In genomic region chrIV:7478134-7478533, ce11 we compare ENCODE assay signal across 4 worm cellular contexts.
TF ChIP-seq lines count a peak whose summit lies in the region.

Gene rod-1 (plus strand): TSS chrIV:7478452.

TF ChIP-seq in whole organism, L1 larva, 84 proteins besides CTCF, POLR2A, EP300 and RAD21 (continues in another document):
- TF ChIP-seq nhr-85 (tag; lab: Kevin White, UChicago), result no peak
- TF ChIP-seq lsy-2 (tag; optimal IDR thresholded peaks at IDR 0.05; lab: Kevin White, UChicago), result peak in 1 of 2 experiments; percentile 69
- no peak for TF ChIP-seq nhr-47 (tag; optimal IDR thresholded peaks at IDR 0.05; lab: Kevin White, UChicago)
- no peak for TF ChIP-seq nhr-11 (tag; optimal IDR thresholded peaks at IDR 0.05; lab: Kevin White, UChicago)
- no peak for TF ChIP-seq lir-3 (tag; optimal IDR thresholded peaks at IDR 0.05; lab: Kevin White, UChicago; ENCODE audit: poor library complexity)
- TF ChIP-seq hpl-2 (GFP tag; optimal IDR thresholded peaks at IDR 0.05; lab: Kevin White, UChicago), result no peak
- TF ChIP-seq lin-14 (GFP tag; optimal IDR thresholded peaks at IDR 0.05; lab: Kevin White, UChicago), result no peak
- no peak for TF ChIP-seq grh-1 (GFP tag; IDR thresholded peaks at IDR 0.05; lab: Robert Waterston, UW)
- no peak for TF ChIP-seq unc-130 (tag; optimal IDR thresholded peaks at IDR 0.05; lab: Kevin White, UChicago)
- peak; percentile 31 to 84 (median 73) for TF ChIP-seq dpl-1 (GFP tag; optimal IDR thresholded peaks at IDR 0.05; lab: Kevin White, UChicago)
- TF ChIP-seq nhr-237 (tag; optimal IDR thresholded peaks at IDR 0.05; lab: Kevin White, UChicago), result no peak
- TF ChIP-seq elt-2 (tag; optimal IDR thresholded peaks at IDR 0.05; lab: Kevin White, UChicago), result no peak
- no peak for TF ChIP-seq vab-15 (tag; optimal IDR thresholded peaks at IDR 0.05; lab: Kevin White, UChicago)
- peak; percentile 3 for TF ChIP-seq skn-1 (tag; optimal IDR thresholded peaks at IDR 0.05; lab: Kevin White, UChicago)
- TF ChIP-seq ztf-11 (tag; optimal IDR thresholded peaks at IDR 0.05; lab: Kevin White, UChicago), result no peak
- no peak for TF ChIP-seq tlp-1 (tag; optimal IDR thresholded peaks at IDR 0.05; lab: Kevin White, UChicago)
- TF ChIP-seq egl-27 (tag; optimal IDR thresholded peaks at IDR 0.05; lab: Kevin White, UChicago), result no peak
- TF ChIP-seq efl-1 (optimal IDR thresholded peaks at IDR 0.05; lab: Kevin White, UChicago), result peak; percentile 65 to 72
- TF ChIP-seq efl-1 (GFP tag; optimal IDR thresholded peaks at IDR 0.05 in 1 of 2; lab: Kevin White, UChicago), result peak; percentile 79 to 97
- peak; percentile 63 to 89 for TF ChIP-seq lin-35 (GFP tag; optimal IDR thresholded peaks at IDR 0.05; lab: Kevin White, UChicago)
- TF ChIP-seq aha-1 (tag; optimal IDR thresholded peaks at IDR 0.05; lab: Kevin White, UChicago), result no peak
- TF ChIP-seq mdl-1 (tag; optimal IDR thresholded peaks at IDR 0.05; lab: Kevin White, UChicago), result no peak
- TF ChIP-seq snpc-4 (tag; optimal IDR thresholded peaks at IDR 0.05; lab: Kevin White, UChicago), result no peak
- no peak for TF ChIP-seq zag-1 (tag; optimal IDR thresholded peaks at IDR 0.05; lab: Kevin White, UChicago)

TF ChIP-seq in whole organism, L2 larva, 48 proteins besides CTCF, POLR2A, EP300 and RAD21:
- peak; percentile 46 for TF ChIP-seq unc-55 (GFP tag; optimal IDR thresholded peaks at IDR 0.05; lab: Kevin White, UChicago)
- TF ChIP-seq sma-3 (GFP tag; optimal IDR thresholded peaks at IDR 0.05; lab: Kevin White, UChicago), result no peak

TF ChIP-seq in whole organism, L4 larva, 104 proteins besides CTCF, POLR2A, EP300 and RAD21:
- TF ChIP-seq nhr-48 (tag; optimal IDR thresholded peaks at IDR 0.05; lab: Kevin White, UChicago) (no peak), F49E8.2 (tag; optimal IDR thresholded peaks at IDR 0.05; lab: Kevin White, UChicago; ENCODE audit: borderline replicate concordance) (no peak), lin-15B (tag; optimal IDR thresholded peaks at IDR 0.05; lab: Kevin White, UChicago) (no peak), mdt-29 (GFP tag; IDR thresholded peaks at IDR 0.05; lab: Robert Waterston, UW) (no peak), mdl-1 (tag; optimal IDR thresholded peaks at IDR 0.05; lab: Kevin White, UChicago) (no peak), aha-1 (tag; lab: Kevin White, UChicago) (peak; percentile 57), hlh-30 (tag; optimal IDR thresholded peaks at IDR 0.05; lab: Kevin White, UChicago; ENCODE audit: insufficient read depth) (no peak), fkh-10 (GFP tag; optimal IDR thresholded peaks at IDR 0.05; lab: Kevin White, UChicago) (peak; percentile 12), hmg-1.1 (GFP tag; IDR thresholded peaks at IDR 0.05; lab: Robert Waterston, UW) (no peak), zip-11 (GFP tag; IDR thresholded peaks at IDR 0.05; lab: Robert Waterston, UW) (no peak), F10B5.3 (tag; optimal IDR thresholded peaks at IDR 0.05; lab: Kevin White, UChicago) (no peak), egl-43 (GFP tag; IDR thresholded peaks at IDR 0.05; lab: Robert Waterston, UW) (no peak), duxl-1 (tag; optimal IDR thresholded peaks at IDR 0.05; lab: Kevin White, UChicago; ENCODE audit: poor library complexity) (no peak), dpl-1 (GFP tag; optimal IDR thresholded peaks at IDR 0.05; lab: Kevin White, UChicago) (peak; percentile 69), lir-3 (tag; optimal IDR thresholded peaks at IDR 0.05; lab: Kevin White, UChicago) (no peak), snpc-4 (tag; optimal IDR thresholded peaks at IDR 0.05; lab: Kevin White, UChicago) (no peak), unc-130 (GFP tag; optimal IDR thresholded peaks at IDR 0.05; lab: Kevin White, UChicago) (no peak), skn-1 (tag; optimal IDR thresholded peaks at IDR 0.05; lab: Kevin White, UChicago) (no peak), ceh-62 (tag; optimal IDR thresholded peaks at IDR 0.05; lab: Kevin White, UChicago) (no peak), unc-62 (GFP tag; optimal IDR thresholded peaks at IDR 0.05 in 1 of 2; lab: Kevin White, UChicago) (no peak), unc-62 (tag; optimal IDR thresholded peaks at IDR 0.05; lab: Kevin White, UChicago) (no peak), php-3 (GFP tag; IDR thresholded peaks at IDR 0.05; lab: Robert Waterston, UW) (no peak), unc-39 (tag; optimal IDR thresholded peaks at IDR 0.05; lab: Kevin White, UChicago) (no peak)

TF ChIP-seq in whole organism, young adult, 124 proteins besides CTCF, POLR2A, EP300 and RAD21:
- TF ChIP-seq hmg-1.2 (GFP tag; IDR thresholded peaks at IDR 0.05; lab: Robert Waterston, UW) (0 out of 2 replicates have a peak, but pooled peaks have one; percentile 8), ztf-25 (GFP tag; IDR thresholded peaks at IDR 0.05; lab: Robert Waterston, UW) (no peak), madf-8 (GFP tag; conservative IDR thresholded peaks at IDR 0.05; lab: Robert Waterston, UW) (no peak), pbrm-1 (GFP tag; IDR thresholded peaks at IDR 0.05; lab: Robert Waterston, UW) (peak; percentile 41; the same call in 1 of the 2 replicates)
